Worm (Caenorhabditis elegans) whole organism, late embryonic: ENCODE measurements around the gene F47C12.6.

Source experiments
- C38D4.7 ChIP-seq: fragments of 200-800 bp; sonication (Bioruptor generic); optimal IDR thresholded peaks from 2 replicates; lab custom pipeline; 2018; ENCODE audit warnings: mild to moderate bottlenecking, missing genetic modification characterization, moderate library complexity, missing compliant biosample characterization
- T23F11.4 ChIP-seq: fragments of 200-800 bp; sonication (Bioruptor generic); optimal IDR thresholded peaks from 2 replicates; lab custom pipeline; 2018; ENCODE audit warnings: mild to moderate bottlenecking, missing genetic modification characterization, missing compliant biosample characterization
- Y22D7AL.16 ChIP-seq: sonication (generic microtip); optimal IDR thresholded peaks from 2 replicates; lab custom pipeline; 2016; ENCODE audit warnings: missing genetic modification characterization, missing compliant biosample characterization
- ceh-18 ChIP-seq: sonication (generic microtip); optimal IDR thresholded peaks from 2 replicates; lab custom pipeline; 2016; ENCODE audit warnings: missing genetic modification characterization, missing compliant biosample characterization
- ceh-2 ChIP-seq: sonication (generic microtip); optimal IDR thresholded peaks from 2 replicates; lab custom pipeline; 2016; ENCODE audit warnings: missing genotype, missing genetic modification characterization, missing compliant biosample characterization
- ceh-30 ChIP-seq: fragments of 150-350 bp; optimal IDR thresholded peaks from 2 replicates; lab custom pipeline; 2014; ENCODE audit warnings: missing biosample characterization, missing genetic modification characterization
- ceh-31 ChIP-seq: sonication (generic microtip); optimal IDR thresholded peaks from 2 replicates; lab custom pipeline; 2016; ENCODE audit warnings: missing genetic modification characterization, missing compliant biosample characterization
- ceh-48 ChIP-seq: sonication (generic microtip); optimal IDR thresholded peaks from 2 replicates; lab custom pipeline; 2016; ENCODE audit warnings: missing genetic modification characterization, inconsistent platforms, missing compliant biosample characterization
- ceh-6 ChIP-seq: fragments of 200-800 bp; sonication (Bioruptor generic); optimal IDR thresholded peaks from 2 replicates; lab custom pipeline; 2018; ENCODE audit warnings: mild to moderate bottlenecking, missing genetic modification characterization, missing compliant biosample characterization
- ceh-9 ChIP-seq: sonication (generic microtip); optimal IDR thresholded peaks from 2 replicates; lab custom pipeline; 2016; ENCODE audit warnings: mild to moderate bottlenecking, missing genetic modification characterization, inconsistent platforms, missing compliant biosample characterization
- dmd-4 ChIP-seq: sonication (generic microtip); optimal IDR thresholded peaks from 2 replicates; lab custom pipeline; 2016; ENCODE audit warnings: borderline replicate concordance, missing genetic modification characterization, missing compliant biosample characterization
- dve-1 ChIP-seq: sonication (generic microtip); optimal IDR thresholded peaks from 2 replicates; lab custom pipeline; 2017; ENCODE audit warnings: antibody characterized with exemption, mild to moderate bottlenecking, missing genetic modification characterization, missing compliant biosample characterization
- elt-4 ChIP-seq: sonication (generic microtip); optimal IDR thresholded peaks from 2 replicates; lab custom pipeline; 2016; ENCODE audit warnings: missing genetic modification characterization, missing compliant biosample characterization
- eyg-1 ChIP-seq: sonication (generic microtip); optimal IDR thresholded peaks from 2 replicates; lab custom pipeline; 2016; ENCODE audit warnings: missing genotype, missing genetic modification characterization, missing compliant biosample characterization
- fax-1 ChIP-seq: sonication (generic microtip); optimal IDR thresholded peaks from 2 replicates; lab custom pipeline; 2016; ENCODE audit warnings: missing genotype, missing genetic modification characterization, missing compliant biosample characterization
- fkh-10 ChIP-seq: fragments of 150-350 bp; optimal IDR thresholded peaks from 2 replicates; lab custom pipeline; 2014; ENCODE audit warnings: missing biosample characterization, missing genetic modification reagents, missing genetic modification characterization
- hlh-13 ChIP-seq: fragments of 200-800 bp; sonication (Bioruptor generic); optimal IDR thresholded peaks from 2 replicates; lab custom pipeline; 2018; ENCODE audit warnings: mild to moderate bottlenecking, missing genetic modification characterization, missing compliant biosample characterization
- lim-6 ChIP-seq: sonication (generic microtip); optimal IDR thresholded peaks from 2 replicates; lab custom pipeline; 2016; ENCODE audit warnings: missing genetic modification characterization, missing compliant biosample characterization
- lin-11 ChIP-seq: fragments of 200-800 bp; sonication (Bioruptor generic); optimal IDR thresholded peaks from 2 replicates; lab custom pipeline; 2018; ENCODE audit warnings: mild to moderate bottlenecking, missing genetic modification characterization, missing compliant biosample characterization
- mec-3 ChIP-seq: sonication (generic microtip); optimal IDR thresholded peaks from 2 replicates; lab custom pipeline; 2016; ENCODE audit warnings: borderline replicate concordance, missing genetic modification characterization, missing compliant biosample characterization
- npax-4 ChIP-seq: sonication (generic microtip); optimal IDR thresholded peaks from 2 replicates; lab custom pipeline; 2016; ENCODE audit warnings: missing genetic modification characterization, missing compliant biosample characterization
- odd-2 ChIP-seq: sonication (generic microtip); optimal IDR thresholded peaks from 2 replicates; lab custom pipeline; 2017; ENCODE audit warnings: antibody characterized with exemption, mild to moderate bottlenecking, missing genetic modification characterization, missing compliant biosample characterization
- pag-3 ChIP-seq: sonication (generic microtip); optimal IDR thresholded peaks from 2 replicates; lab custom pipeline; 2016; ENCODE audit warnings: missing compliant biosample characterization, missing genetic modification characterization, borderline replicate concordance
- pat-9 ChIP-seq: fragments of 200-800 bp; sonication (Bioruptor generic); optimal IDR thresholded peaks from 2 replicates; lab custom pipeline; 2018; ENCODE audit warnings: mild to moderate bottlenecking, missing genetic modification characterization, moderate library complexity, missing compliant biosample characterization
- pha-4 ChIP-seq: fragments of 150-350 bp; optimal IDR thresholded peaks from 2 replicates; lab custom pipeline; 2018; ENCODE audit warnings: missing biosample characterization, missing genetic modification reagents, missing genetic modification characterization
- ref-2 ChIP-seq: sonication (generic microtip); optimal IDR thresholded peaks from 2 replicates; lab custom pipeline; 2016; ENCODE audit warnings: missing genetic modification characterization, missing compliant biosample characterization
- rnt-1 ChIP-seq: sonication (generic microtip); optimal IDR thresholded peaks from 2 replicates; lab custom pipeline; 2016; ENCODE audit warnings: missing genetic modification characterization, missing compliant biosample characterization
- sdc-2 ChIP-seq: sonication (generic microtip); optimal IDR thresholded peaks from 2 replicates; lab custom pipeline; 2016; ENCODE audit warnings: missing genotype, missing genetic modification characterization, missing compliant biosample characterization
- sox-4 ChIP-seq: sonication (generic microtip); optimal IDR thresholded peaks from 2 replicates; lab custom pipeline; 2017; ENCODE audit warnings: mild to moderate bottlenecking, missing genetic modification characterization, inconsistent platforms, missing compliant biosample characterization
- syd-9 ChIP-seq: sonication (generic microtip); optimal IDR thresholded peaks from 2 replicates; lab custom pipeline; 2016; ENCODE audit warnings: mild to moderate bottlenecking, missing genetic modification characterization, moderate library complexity, missing compliant biosample characterization
- ttx-3 ChIP-seq: sonication (generic microtip); optimal IDR thresholded peaks from 2 replicates; lab custom pipeline; 2016; ENCODE audit warnings: missing genetic modification reagents, missing genetic modification characterization, missing compliant biosample characterization
- unc-42 ChIP-seq: sonication (generic microtip); optimal IDR thresholded peaks from 2 replicates; lab custom pipeline; 2016; ENCODE audit warnings: missing genotype, missing genetic modification characterization, missing compliant biosample characterization
- unc-55 ChIP-seq: sonication (generic microtip); optimal IDR thresholded peaks from 2 replicates; lab custom pipeline; 2017; ENCODE audit warnings: missing biosample characterization, missing genetic modification reagents, missing genetic modification characterization
- unc-86 ChIP-seq: sonication (generic microtip); optimal IDR thresholded peaks from 2 replicates; lab custom pipeline; 2016; ENCODE audit warnings: missing genetic modification characterization, missing compliant biosample characterization
- zip-5 ChIP-seq: sonication (generic microtip); optimal IDR thresholded peaks from 2 replicates; lab custom pipeline; 2016; ENCODE audit warnings: missing genetic modification characterization, missing compliant biosample characterization

F47C12.6 gene

DNA sequence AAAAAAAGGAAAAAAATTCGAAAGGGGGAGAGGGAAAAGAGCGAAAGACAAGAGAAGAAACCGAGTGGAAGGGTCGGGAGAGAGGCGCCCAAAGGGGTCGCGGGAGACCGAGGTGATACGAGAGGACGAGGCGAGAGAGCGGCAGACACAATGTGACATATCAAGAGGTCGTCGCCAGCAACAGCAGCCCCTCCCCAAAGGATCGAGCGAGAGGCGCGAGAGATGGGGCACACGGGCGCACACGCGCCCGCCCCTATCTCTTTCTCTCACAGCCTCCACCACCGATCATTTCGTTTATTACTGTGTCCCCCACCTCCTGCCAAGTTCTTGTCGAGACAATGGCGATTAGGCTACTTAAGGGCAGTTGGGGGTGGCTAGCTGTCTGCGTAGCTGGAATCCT is 35.0 kb upstream of the F47C12.6 start (continued):
- peak; percentile 37 for TF ChIP-seq sdc-2
- no peak for TF ChIP-seq eyg-1 (tag; lab: Kevin White, UChicago)
- no peak for TF ChIP-seq ceh-2 (tag; lab: Kevin White, UChicago)
- TF ChIP-seq, all 69 proteins: peak for 13

DNA sequence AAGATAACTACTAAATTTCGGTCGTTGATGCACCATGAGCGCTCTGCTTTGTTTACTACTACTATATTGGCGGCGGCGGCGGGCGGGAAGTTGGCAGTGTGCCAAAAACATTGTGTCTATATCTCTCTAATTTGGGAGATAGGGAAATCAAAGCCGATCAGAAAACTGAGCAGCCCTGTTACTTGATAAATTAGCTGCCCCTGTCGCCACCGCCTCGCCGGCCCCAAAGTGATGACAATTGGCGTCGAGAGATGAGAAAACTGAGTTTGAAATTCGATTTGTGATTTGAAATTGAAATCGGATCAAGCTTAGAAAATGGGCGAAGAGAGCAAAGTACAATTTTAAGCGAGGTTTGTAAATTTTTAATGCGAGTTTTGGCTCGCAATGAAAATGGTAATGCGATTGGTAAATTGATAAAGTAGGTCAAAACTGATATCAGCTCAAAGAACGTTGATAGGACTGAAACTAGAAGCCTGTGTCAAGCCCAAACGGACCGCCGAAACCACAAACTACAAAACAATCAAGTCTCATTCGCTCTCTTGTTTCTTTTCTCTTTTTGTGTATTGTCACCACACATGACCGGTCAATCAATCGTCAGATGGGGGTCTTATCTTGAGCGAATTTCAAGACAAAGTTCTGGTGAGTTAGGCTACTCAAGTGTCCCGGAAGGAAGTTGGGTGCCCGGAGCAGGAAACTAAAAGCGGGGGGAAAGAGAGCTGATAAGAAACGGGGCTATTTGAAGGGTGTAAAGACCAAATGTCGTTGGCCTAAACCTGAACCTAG is 34.1 kb upstream of the F47C12.6 start:
- TF ChIP-seq zip-5 (tag; lab: Kevin White, UChicago) (no peak), unc-55 (GFP tag; lab: Kevin White, UChicago) (peak; percentile 2)
- TF ChIP-seq, all 69 proteins: peak for 1

DNA sequence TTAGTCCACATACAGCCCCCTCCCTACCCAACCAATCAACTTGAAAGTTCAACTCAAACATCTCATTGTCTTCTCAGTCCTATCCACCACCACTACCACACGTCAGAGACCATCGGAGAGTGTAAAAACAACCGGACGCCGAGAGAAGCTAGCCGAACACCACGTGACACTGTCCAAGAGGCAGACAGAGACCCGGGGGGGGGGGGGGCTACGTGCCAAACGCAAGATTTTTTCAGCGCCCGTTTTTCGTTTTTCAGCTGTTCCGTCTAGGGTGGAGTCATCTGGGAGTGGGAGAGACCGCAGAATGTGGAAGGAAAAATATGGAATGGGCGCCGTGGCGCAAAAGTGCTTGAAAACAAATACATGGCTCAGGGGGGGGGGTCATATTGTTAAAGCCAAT is 32.7 kb upstream of the F47C12.6 start:
- TF ChIP-seq pag-3 (tag; lab: Kevin White, UChicago), result no peak
- TF ChIP-seq ceh-6, result no peak
- TF ChIP-seq unc-55 (GFP tag; lab: Kevin White, UChicago), result no peak
- no peak for TF ChIP-seq fkh-10 (GFP tag; lab: Kevin White, UChicago)
- TF ChIP-seq hlh-13 (GFP tag; lab: Kevin White, UChicago), result no peak
- TF ChIP-seq npax-4 (tag; lab: Kevin White, UChicago), result no peak
- peak; percentile 13 for TF ChIP-seq pat-9 (tag; lab: Kevin White, UChicago)
- no peak for TF ChIP-seq T23F11.4
- no peak for TF ChIP-seq dve-1
- TF ChIP-seq unc-86 (tag; lab: Kevin White, UChicago), result no peak
- TF ChIP-seq syd-9 (tag; lab: Kevin White, UChicago), result no peak
- TF ChIP-seq pha-4 (tag; lab: Kevin White, UChicago), result no peak
- peak; percentile 4 for TF ChIP-seq C38D4.7 (GFP tag; lab: Kevin White, UChicago)
- TF ChIP-seq Y22D7AL.16 (tag; lab: Kevin White, UChicago), result no peak
- no peak for TF ChIP-seq lin-11
- TF ChIP-seq ceh-9 (tag; lab: Kevin White, UChicago), result no peak
- TF ChIP-seq ceh-31, result peak; percentile 12
- no peak for TF ChIP-seq ceh-48 (tag; lab: Kevin White, UChicago)
- no peak for TF ChIP-seq ttx-3 (tag; lab: Kevin White, UChicago)
- no peak for TF ChIP-seq lim-6 (tag; lab: Kevin White, UChicago)
- TF ChIP-seq mec-3 (tag; lab: Kevin White, UChicago), result no peak
- no peak for TF ChIP-seq ref-2 (tag; lab: Kevin White, UChicago)
- TF ChIP-seq dmd-4, result no peak
- no peak for TF ChIP-seq sdc-2
- TF ChIP-seq ceh-30 (tag; lab: Kevin White, UChicago), result no peak
- TF ChIP-seq odd-2 (tag; lab: Kevin White, UChicago), result no peak
- TF ChIP-seq elt-4 (tag; lab: Kevin White, UChicago), result no peak
- TF ChIP-seq zip-5 (tag; lab: Kevin White, UChicago), result no peak
- TF ChIP-seq unc-42 (tag; lab: Kevin White, UChicago), result no peak
- TF ChIP-seq ceh-18 (tag; lab: Kevin White, UChicago), result peak; percentile 36
- TF ChIP-seq rnt-1 (tag; lab: Kevin White, UChicago), result peak; percentile 16
- TF ChIP-seq fax-1 (tag; lab: Kevin White, UChicago), result no peak
- no peak for TF ChIP-seq sox-4 (tag; lab: Kevin White, UChicago)
- TF ChIP-seq, all 69 proteins: peak for 5
